Fruit fly (Drosophila melanogaster): ENCODE data around the gene kibra.

dm6 chr3R:14723355-14723670, 748 bp downstream of the kibra start:
- TF ChIP-seq insv (optimal IDR thresholded peaks at IDR 0.05) (no peak), ttk (optimal IDR thresholded peaks at IDR 0.05) (no peak)

All from Kc167 (cell line).